Worm (Caenorhabditis elegans): ENCODE results near the gene C12D8.21.
A peak's percentile ranks its signal among the peaks of the same experiment; 100 is the strongest.

C12D8.21 gene

ce11 chrV:10248255-10248979 lies 7.4 kb upstream of the C12D8.21 start, which contains the start of gene akt-1:
akt-1 (plus strand) TSS chrV:10248905.
- TF ChIP-seq isw-1 (GFP tag; IDR thresholded peaks at IDR 0.05) (no peak), ama-1 (optimal IDR thresholded peaks at IDR 0.05) (peak; percentile 2), lin-14 (GFP tag; optimal IDR thresholded peaks at IDR 0.05) (no peak), unc-30 (tag; optimal IDR thresholded peaks at IDR 0.05) (no peak), efl-1 (optimal IDR thresholded peaks at IDR 0.05) (no peak), efl-1 (GFP tag; optimal IDR thresholded peaks at IDR 0.05 in 1 of 2) (peak in 1 of 2 experiments; percentile 49)

DNA sequence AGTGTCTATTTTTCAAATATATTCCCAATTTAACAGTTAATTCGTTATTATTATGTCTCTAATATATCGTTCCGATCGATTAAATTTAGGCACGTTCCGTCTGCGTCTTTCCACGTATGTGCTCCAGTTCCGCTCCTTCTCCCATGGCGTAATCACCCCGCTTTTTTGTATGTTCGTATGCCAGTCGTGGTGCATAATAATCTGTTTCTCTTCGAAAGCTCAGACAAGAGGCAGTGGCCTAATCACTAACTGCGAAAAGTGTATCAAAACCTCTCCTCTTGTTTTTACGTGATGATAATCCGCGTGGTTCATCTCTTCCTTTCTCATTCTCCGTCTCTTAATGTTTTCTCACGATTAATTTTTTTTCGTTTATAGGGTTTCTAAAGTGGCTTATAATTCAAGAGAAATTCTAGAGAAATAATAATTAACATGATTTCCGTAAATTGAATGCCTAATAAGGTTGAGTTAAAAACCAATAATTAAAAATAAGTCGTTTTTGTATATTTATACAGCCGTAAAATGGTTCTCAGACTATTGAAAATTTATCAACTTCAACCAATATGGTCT lies 6.8 kb upstream of the C12D8.21 start:
- no peak for TF ChIP-seq zag-1 (tag; optimal IDR thresholded peaks at IDR 0.05)
- peak; percentile 46 for TF ChIP-seq fkh-8 (tag; optimal IDR thresholded peaks at IDR 0.05)
- TF ChIP-seq pax-3 (tag; optimal IDR thresholded peaks at IDR 0.05), result peak; percentile 17
- no peak for TF ChIP-seq jun-1 (tag; optimal IDR thresholded peaks at IDR 0.05)
- TF ChIP-seq nhr-47 (tag; optimal IDR thresholded peaks at IDR 0.05), result peak; percentile 31
- TF ChIP-seq dsc-1 (tag; optimal IDR thresholded peaks at IDR 0.05), result peak; percentile 69
- peak; percentile 18 for TF ChIP-seq nhr-71 (tag; optimal IDR thresholded peaks at IDR 0.05)
- TF ChIP-seq lin-14 (GFP tag; optimal IDR thresholded peaks at IDR 0.05), result peak; percentile 58
- peak; percentile 58 for TF ChIP-seq ceh-8 (GFP tag; optimal IDR thresholded peaks at IDR 0.05)

DNA sequence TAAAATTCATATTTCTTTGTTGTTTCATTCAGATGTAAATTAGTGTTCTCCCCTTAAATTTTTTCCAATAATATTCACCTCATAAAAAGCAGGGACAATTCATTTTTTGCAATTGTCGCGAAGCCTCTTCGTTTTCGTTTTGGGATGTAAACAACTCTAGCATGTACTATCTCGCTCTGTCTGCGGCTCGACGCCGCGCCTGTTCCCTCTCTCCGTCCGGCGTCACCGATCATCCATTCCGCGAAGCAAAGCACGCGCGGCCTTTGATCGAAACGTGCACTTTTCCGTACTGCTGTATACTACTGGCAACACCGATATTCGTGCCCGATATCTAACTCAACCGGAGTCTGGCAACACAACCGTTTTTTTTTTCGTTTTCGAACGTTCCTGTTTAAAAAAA lies 6.0 kb upstream of the C12D8.21 start:
- no peak for TF ChIP-seq irx-1 (tag; optimal IDR thresholded peaks at IDR 0.05)
- TF ChIP-seq hlh-4 (tag; optimal IDR thresholded peaks at IDR 0.05), result no peak
- no peak for TF ChIP-seq zip-4 (GFP tag; optimal IDR thresholded peaks at IDR 0.05)
- TF ChIP-seq swsn-7 (tag; optimal IDR thresholded peaks at IDR 0.05), result no peak
- TF ChIP-seq lsy-2 (tag; optimal IDR thresholded peaks at IDR 0.05), result no peak
- no peak for TF ChIP-seq sox-4 (tag; optimal IDR thresholded peaks at IDR 0.05)
- no peak for TF ChIP-seq grh-1 (GFP tag; IDR thresholded peaks at IDR 0.05)
- TF ChIP-seq isw-1 (GFP tag; IDR thresholded peaks at IDR 0.05), result no peak
- TF ChIP-seq unc-30 (tag; optimal IDR thresholded peaks at IDR 0.05), result no peak
- TF ChIP-seq pax-3 (tag; optimal IDR thresholded peaks at IDR 0.05), result no peak
- TF ChIP-seq lin-35 (GFP tag; optimal IDR thresholded peaks at IDR 0.05), result no peak
- no peak for TF ChIP-seq nhr-11 (tag; optimal IDR thresholded peaks at IDR 0.05)
- no peak for TF ChIP-seq fkh-10 (GFP tag; optimal IDR thresholded peaks at IDR 0.05)
- no peak for TF ChIP-seq zag-1 (tag; optimal IDR thresholded peaks at IDR 0.05)
- no peak for TF ChIP-seq ceh-8 (GFP tag; optimal IDR thresholded peaks at IDR 0.05)
- no peak for TF ChIP-seq pag-3 (tag; optimal IDR thresholded peaks at IDR 0.05; ENCODE audit: borderline replicate concordance, insufficient read depth)
- no peak for TF ChIP-seq hlh-17 (GFP tag; optimal IDR thresholded peaks at IDR 0.05; ENCODE audit: borderline replicate concordance)
- TF ChIP-seq ceh-90 (tag; optimal IDR thresholded peaks at IDR 0.05), result no peak
- no peak for TF ChIP-seq sup-37 (GFP tag; optimal IDR thresholded peaks at IDR 0.05)
- TF ChIP-seq aly-2 (tag; optimal IDR thresholded peaks at IDR 0.05), result no peak
- TF ChIP-seq lin-14 (GFP tag; optimal IDR thresholded peaks at IDR 0.05), result peak; percentile 22
- no peak for TF ChIP-seq lin-13 (GFP tag; optimal IDR thresholded peaks at IDR 0.05)
- TF ChIP-seq vab-15 (tag; optimal IDR thresholded peaks at IDR 0.05), result no peak
- no peak for TF ChIP-seq sptf-1 (tag; optimal IDR thresholded peaks at IDR 0.05)
- no peak for TF ChIP-seq unc-62 (GFP tag; optimal IDR thresholded peaks at IDR 0.05)
- TF ChIP-seq nhr-19 (GFP tag; conservative IDR thresholded peaks at IDR 0.05), result peak; percentile 38
- no peak for TF ChIP-seq nhr-90 (tag; optimal IDR thresholded peaks at IDR 0.05; ENCODE audit: poor library complexity)
- TF ChIP-seq mdl-1 (tag; optimal IDR thresholded peaks at IDR 0.05), result peak in 1 of 2 experiments; percentile 17
- no peak for TF ChIP-seq ztf-4 (tag; optimal IDR thresholded peaks at IDR 0.05)
- TF ChIP-seq alr-1 (tag; optimal IDR thresholded peaks at IDR 0.05; ENCODE audit: borderline replicate concordance), result no peak
- no peak for TF ChIP-seq mep-1 (tag; optimal IDR thresholded peaks at IDR 0.05)
- TF ChIP-seq nhr-77 (tag; optimal IDR thresholded peaks at IDR 0.05), result no peak
- no peak for TF ChIP-seq C04F5.9 (tag; optimal IDR thresholded peaks at IDR 0.05)
- peak; percentile 8 for TF ChIP-seq blmp-1 (tag; optimal IDR thresholded peaks at IDR 0.05)
- no peak for TF ChIP-seq fkh-4 (tag; optimal IDR thresholded peaks at IDR 0.05; ENCODE audit: borderline replicate concordance)
- TF ChIP-seq mef-2 (tag; optimal IDR thresholded peaks at IDR 0.05), result no peak
- no peak for TF ChIP-seq jun-1 (tag; optimal IDR thresholded peaks at IDR 0.05)
- no peak for TF ChIP-seq C34B4.2 (tag; optimal IDR thresholded peaks at IDR 0.05)
- no peak for TF ChIP-seq snu-23 (GFP tag; optimal IDR thresholded peaks at IDR 0.05)
- TF ChIP-seq rnt-1 (tag; optimal IDR thresholded peaks at IDR 0.05), result peak; percentile 37
